Fruit fly (Drosophila melanogaster) whole organism, embryonic: ENCODE measurements around the gene Pp1alpha-96A.

ENCODE experiments used
- Atf3 ChIP-seq: fragments of 200-800 bp; sonication (Bioruptor generic); optimal IDR thresholded peaks from 3 replicates; lab custom pipeline; 2016; ENCODE audit warnings: missing biosample characterization, missing genetic modification characterization
- C15 ChIP-seq: fragments of 200-800 bp; sonication (Bioruptor generic); IDR thresholded peaks from 3 replicates; pipeline ENCODE4 v1.3.6; 2022; ENCODE audit warnings: missing biosample characterization, missing genetic modification characterization
- CG11560 ChIP-seq: fragments of 200-800 bp; sonication (Bioruptor generic); IDR thresholded peaks from 3 replicates; pipeline ENCODE4 v1.3.6; 2022; ENCODE audit warnings: missing biosample characterization, missing genetic modification characterization
- CG12071 ChIP-seq: fragments of 200-800 bp; sonication (Bioruptor generic); optimal IDR thresholded peaks from 3 replicates; lab custom pipeline; 2018; ENCODE audit warnings: missing biosample characterization, mild to moderate bottlenecking, missing genetic modification characterization
- CG12219 ChIP-seq: fragments of 200-800 bp; sonication (Bioruptor generic); optimal IDR thresholded peaks from 3 replicates; lab custom pipeline; 2018; ENCODE audit warnings: missing biosample characterization, mild to moderate bottlenecking, missing genetic modification characterization
- CG12236 ChIP-seq: fragments of 200-800 bp; sonication (Bioruptor generic); optimal IDR thresholded peaks from 2 replicates; lab custom pipeline; 2016; ENCODE audit warnings: missing biosample characterization, missing genetic modification characterization
- CG1233 ChIP-seq: fragments of 200-800 bp; sonication (Bioruptor generic); optimal IDR thresholded peaks from 4 replicates; lab custom pipeline; 2018; ENCODE audit warnings: missing biosample characterization, mild to moderate bottlenecking, missing genetic modification characterization
- CG15696 ChIP-seq: fragments of 200-800 bp; sonication (Bioruptor generic); optimal IDR thresholded peaks from 2 replicates; lab custom pipeline; 2019; ENCODE audit warnings: missing biosample characterization, mild to moderate bottlenecking, missing genetic modification characterization, moderate library complexity
- CG2116 ChIP-seq: fragments of 200-800 bp; sonication (Bioruptor generic); optimal IDR thresholded peaks from 3 replicates; lab custom pipeline; 2018; ENCODE audit warnings: missing biosample characterization, mild to moderate bottlenecking, missing genetic modification characterization
- CG2129 ChIP-seq: fragments of 200-800 bp; sonication (Bioruptor generic); IDR thresholded peaks from 2 replicates; pipeline ENCODE4 v1.3.6; 2022; ENCODE audit warnings: missing biosample characterization, missing genetic modification characterization; ENCODE audit not compliant: partially characterized antibody
- CG8089 ChIP-seq: fragments of 200-800 bp; sonication (Bioruptor generic); optimal IDR thresholded peaks from 3 replicates; lab custom pipeline; 2016; ENCODE audit warnings: missing biosample characterization, missing genetic modification characterization
- CG9876 ChIP-seq: fragments of 200-800 bp; sonication (Bioruptor generic); optimal IDR thresholded peaks from 2 replicates; lab custom pipeline; 2016; ENCODE audit warnings: missing biosample characterization, missing genetic modification characterization
- CTCF ChIP-seq: fragments of 200-800 bp; sonication (Bioruptor generic); optimal IDR thresholded peaks from 2 replicates; lab custom pipeline; 2017; ENCODE audit warnings: missing biosample characterization, mild to moderate bottlenecking, missing genetic modification characterization, moderate library complexity
- D ChIP-seq, 2 experiments: fragments of 200-800 bp in 1 of 2; fragments of >200 bp in 1 of 2; sonication (Bioruptor generic) in 1 of 2; optimal IDR thresholded peaks; 2 replicates in 1 of 2; 3 replicates in 1 of 2; lab custom pipeline; 2017; ENCODE audit warnings: mild to moderate bottlenecking in 1 of 2, missing biosample characterization in 1 of 2, missing genetic modification characterization in 1 of 2, missing genetic modification reagents in 1 of 2
- Dad ChIP-seq: fragments of 200-800 bp; sonication (Bioruptor generic); optimal IDR thresholded peaks from 3 replicates; lab custom pipeline; 2016; ENCODE audit warnings: missing biosample characterization, missing genetic modification characterization
- Dll ChIP-seq: fragments of 200-800 bp; sonication (Bioruptor generic); IDR thresholded peaks from 4 replicates; pipeline ENCODE4 v1.3.6; 2022; ENCODE audit warnings: missing biosample characterization, missing genetic modification characterization; ENCODE audit not compliant: partially characterized antibody
- HLH54F ChIP-seq: fragments of 200-800 bp; sonication (Bioruptor generic); optimal IDR thresholded peaks from 3 replicates; lab custom pipeline; 2016; ENCODE audit warnings: missing biosample characterization, missing genetic modification characterization
- Lhr ChIP-seq: fragments of 200-800 bp; sonication (Bioruptor generic); optimal IDR thresholded peaks from 3 replicates; lab custom pipeline; 2017; ENCODE audit warnings: mild to moderate bottlenecking, missing biosample characterization, missing genetic modification reagents, missing genetic modification characterization
- Neu2 ChIP-seq: fragments of 200-800 bp; sonication (Bioruptor generic); optimal IDR thresholded peaks from 3 replicates; lab custom pipeline; 2016; ENCODE audit warnings: missing biosample characterization, missing genetic modification characterization, borderline replicate concordance
- Oaz ChIP-seq: fragments of 200-800 bp; sonication (Bioruptor generic); IDR thresholded peaks from 2 replicates; pipeline ENCODE4 v1.3.6; 2022; ENCODE audit warnings: missing biosample characterization, missing genetic modification characterization
- Ptx1 ChIP-seq: fragments of 200-800 bp; sonication (Bioruptor generic); IDR thresholded peaks from 2 replicates; pipeline ENCODE4 v1.3.6; 2022; ENCODE audit warnings: missing biosample characterization, missing genetic modification characterization
- Stat92E ChIP-seq, 3 experiments: fragments of >200 bp in 2 of 3; fragments of 200-800 bp in 1 of 3; sonication (Bioruptor generic) in 1 of 3; optimal IDR thresholded peaks; 2 replicates each; lab custom pipeline; 2017 to 2019; ENCODE audit warnings: missing biosample characterization in 3 of 3, missing genetic modification characterization in 3 of 3, mild to moderate bottlenecking in 1 of 3, moderate library complexity in 1 of 3
- Xrp1 ChIP-seq: fragments of 200-800 bp; sonication (Bioruptor generic); IDR thresholded peaks from 2 replicates; pipeline ENCODE4 v1.3.6; 2022; ENCODE audit warnings: missing biosample characterization, missing genetic modification characterization
- YL-1 ChIP-seq: fragments of 200-800 bp; sonication (Bioruptor generic); optimal IDR thresholded peaks from 3 replicates; lab custom pipeline; 2017; ENCODE audit warnings: missing biosample characterization, mild to moderate bottlenecking, missing genetic modification characterization
- ap ChIP-seq: fragments of 200-800 bp; sonication (Bioruptor generic); IDR thresholded peaks from 2 replicates; pipeline ENCODE4 v1.3.6; 2022; ENCODE audit warnings: missing biosample characterization, missing genetic modification characterization
- cas ChIP-seq: fragments of 200-800 bp; sonication (Bioruptor generic); IDR thresholded peaks from 2 replicates; pipeline ENCODE4 v1.3.6; 2022; ENCODE audit warnings: missing biosample characterization, missing genetic modification characterization
- caup ChIP-seq: fragments of 200-800 bp; sonication (Bioruptor generic); optimal IDR thresholded peaks from 3 replicates; lab custom pipeline; 2017; ENCODE audit warnings: missing biosample characterization, mild to moderate bottlenecking, missing genetic modification characterization, moderate library complexity; ENCODE audit not compliant: severe bottlenecking
- esg ChIP-seq: fragments of 200-800 bp; sonication (Bioruptor generic); conservative IDR thresholded peaks from 2 replicates; pipeline ENCODE4 v1.3.6; 2022; ENCODE audit warnings: missing biosample characterization, missing genetic modification characterization
- ewg ChIP-seq: fragments of 200-800 bp; sonication (Bioruptor generic); optimal IDR thresholded peaks from 3 replicates; lab custom pipeline; 2017; ENCODE audit warnings: mild to moderate bottlenecking, missing biosample characterization, missing genetic modification reagents, missing genetic modification characterization
- fd102C ChIP-seq: fragments of 200-800 bp; sonication (Bioruptor generic); optimal IDR thresholded peaks from 2 replicates; lab custom pipeline; 2018; ENCODE audit warnings: missing biosample characterization, mild to moderate bottlenecking, missing genetic modification characterization, moderate library complexity
- fd3F ChIP-seq: fragments of 200-800 bp; sonication (Bioruptor generic); optimal IDR thresholded peaks from 2 replicates; lab custom pipeline; 2018; ENCODE audit warnings: missing biosample characterization, mild to moderate bottlenecking, missing genetic modification characterization, moderate library complexity
- fd96Cb ChIP-seq: fragments of 200-800 bp; sonication (Bioruptor generic); optimal IDR thresholded peaks from 2 replicates; lab custom pipeline; 2018; ENCODE audit warnings: missing biosample characterization, mild to moderate bottlenecking, missing genetic modification characterization, moderate library complexity
- gfzf ChIP-seq: fragments of 200-800 bp; sonication (Bioruptor generic); optimal IDR thresholded peaks from 2 replicates; lab custom pipeline; 2016; ENCODE audit warnings: missing biosample characterization, mild to moderate bottlenecking, missing genetic modification characterization, moderate library complexity
- gsb-n ChIP-seq: fragments of 200-800 bp; sonication (Bioruptor generic); optimal IDR thresholded peaks from 3 replicates; lab custom pipeline; 2018; ENCODE audit warnings: missing biosample characterization, mild to moderate bottlenecking, missing genetic modification characterization
- hkb ChIP-seq, 2 experiments: fragments of 200-800 bp in 1 of 2; fragments of >200 bp in 1 of 2; sonication (Bioruptor generic) in 1 of 2; IDR thresholded peaks in 1 of 2; optimal IDR thresholded peaks in 1 of 2; 2 replicates each; pipeline versions ENCODE4 v1.3.6 to Lab custom; 2017 to 2022; ENCODE audit warnings: missing biosample characterization in 1 of 2, missing genetic modification characterization in 1 of 2
- mam ChIP-seq: fragments of 200-800 bp; sonication (Bioruptor generic); optimal IDR thresholded peaks from 3 replicates; lab custom pipeline; 2016; ENCODE audit warnings: missing biosample characterization, missing genetic modification characterization
- nmo ChIP-seq: fragments of 200-800 bp; sonication (Bioruptor generic); optimal IDR thresholded peaks from 2 replicates; lab custom pipeline; 2018; ENCODE audit warnings: missing biosample characterization, mild to moderate bottlenecking, missing genetic modification characterization, moderate library complexity
- peb ChIP-seq: fragments of 200-800 bp; sonication (Bioruptor generic); IDR thresholded peaks from 2 replicates; pipeline ENCODE4 v1.3.6; 2022; ENCODE audit warnings: missing biosample characterization, missing genetic modification characterization
- phol ChIP-seq: fragments of 200-800 bp; sonication (Bioruptor generic); optimal IDR thresholded peaks from 3 replicates; lab custom pipeline; 2018; ENCODE audit warnings: missing biosample characterization, mild to moderate bottlenecking, missing genetic modification characterization, moderate library complexity
- pros ChIP-seq: fragments of 200-800 bp; sonication (Bioruptor generic); optimal IDR thresholded peaks from 3 replicates; lab custom pipeline; 2019; ENCODE audit warnings: missing biosample characterization, mild to moderate bottlenecking, missing genetic modification characterization, moderate library complexity
- pzg ChIP-seq: fragments of 200-800 bp; sonication (Bioruptor generic); optimal IDR thresholded peaks from 3 replicates; lab custom pipeline; 2018; ENCODE audit warnings: missing biosample characterization, mild to moderate bottlenecking, missing genetic modification characterization, moderate library complexity
- sd ChIP-seq: fragments of 200-800 bp; sonication (Bioruptor generic); optimal IDR thresholded peaks from 3 replicates; lab custom pipeline; 2018; ENCODE audit warnings: missing biosample characterization, mild to moderate bottlenecking, missing genetic modification characterization, moderate library complexity
- slbo ChIP-seq: fragments of 200-800 bp; sonication (Bioruptor generic); IDR thresholded peaks from 2 replicates; pipeline ENCODE4 v1.3.6; 2022; ENCODE audit warnings: missing biosample characterization, missing genetic modification characterization
- slou ChIP-seq: fragments of 200-800 bp; sonication (Bioruptor generic); optimal IDR thresholded peaks from 3 replicates; lab custom pipeline; 2016; ENCODE audit warnings: missing biosample characterization, missing genetic modification characterization
- sob ChIP-seq: fragments of 200-800 bp; sonication (Bioruptor generic); IDR thresholded peaks from 2 replicates; pipeline ENCODE4 v1.3.6; 2022; ENCODE audit warnings: missing biosample characterization, missing genetic modification characterization
- stc ChIP-seq: fragments of 200-800 bp; sonication (Bioruptor generic); IDR thresholded peaks from 2 replicates; pipeline ENCODE4 v1.3.6; 2022; ENCODE audit warnings: missing biosample characterization, missing genetic modification characterization
- sug ChIP-seq: fragments of 200-800 bp; optimal IDR thresholded peaks from 2 replicates; lab custom pipeline; 2019; ENCODE audit warnings: missing biosample characterization, mild to moderate bottlenecking, missing genetic modification characterization, moderate library complexity
- zfh2 ChIP-seq: fragments of 200-800 bp; sonication (Bioruptor generic); optimal IDR thresholded peaks from 2 replicates; lab custom pipeline; 2016; ENCODE audit warnings: missing biosample characterization, missing genetic modification characterization

Gene Pp1alpha-96A

DNA sequence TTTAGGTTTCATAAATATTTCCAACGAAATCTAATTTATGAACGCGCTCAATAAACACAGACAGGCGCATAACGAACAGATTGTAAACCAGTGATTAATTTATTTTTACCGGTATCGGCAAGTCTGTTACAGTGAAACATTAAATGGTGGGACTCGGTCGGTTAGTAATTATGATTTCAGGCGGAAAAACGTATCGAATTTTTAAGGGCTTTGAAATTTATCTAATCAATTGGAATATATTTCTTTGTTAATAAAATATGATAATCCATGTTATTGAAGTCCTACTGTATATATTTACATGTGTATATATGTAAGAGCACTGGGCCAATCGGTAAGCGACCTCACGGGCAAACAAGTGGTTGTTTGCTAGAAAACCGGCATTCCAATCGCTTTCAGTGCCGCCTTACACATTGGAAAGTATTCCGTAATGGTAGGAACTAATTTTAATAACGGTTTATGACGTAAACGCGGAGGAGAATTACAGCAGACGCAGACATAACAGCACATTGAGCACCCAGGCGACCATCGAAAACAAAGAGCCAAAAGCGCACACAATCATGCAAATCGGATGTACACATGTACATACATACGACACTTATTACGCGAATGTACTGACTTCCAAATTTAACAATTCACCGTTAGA is 25.1 kb downstream of the Pp1alpha-96A start (continued):
- peak; percentile 83 for TF ChIP-seq peb (GFP tag; lab: Robert Waterston, UW)
- peak; percentile 91 for TF ChIP-seq sd (tag; lab: Kevin White, UChicago)
- peak; percentile 94 for TF ChIP-seq stc (GFP tag; lab: Robert Waterston, UW)
- TF ChIP-seq Xrp1, result peak; percentile 92
- peak; percentile 93 for TF ChIP-seq esg (GFP tag; lab: Robert Waterston, UW)
- TF ChIP-seq pros, result no peak
- TF ChIP-seq fd96Cb, result peak; percentile 76
- TF ChIP-seq HLH54F (GFP tag; lab: Kevin White, UChicago), result peak; percentile 85
- peak; percentile 92 for TF ChIP-seq caup (GFP tag; lab: Kevin White, UChicago)
- peak; percentile 62 for TF ChIP-seq CG12236 (GFP tag; lab: Kevin White, UChicago)
- no peak for TF ChIP-seq fd102C (GFP tag; lab: Kevin White, UChicago)
- no peak for TF ChIP-seq Stat92E (GFP tag; optimal IDR thresholded peaks at IDR 0.05; lab: Kevin White, UChicago)
- TF ChIP-seq CG12219 (GFP tag; lab: Kevin White, UChicago), result peak; percentile 93
- TF ChIP-seq Lhr (GFP tag; lab: Kevin White, UChicago), result no peak
- no peak for TF ChIP-seq D (optimal IDR thresholded peaks at IDR 0.05; lab: Kevin White, UChicago)
- TF ChIP-seq D (GFP tag; optimal IDR thresholded peaks at IDR 0.05; lab: Kevin White, UChicago), result peak; percentile 46
- no peak for TF ChIP-seq gsb-n (tag; lab: Kevin White, UChicago)
- peak; percentile 51 for TF ChIP-seq slou
- TF ChIP-seq mam (GFP tag; lab: Kevin White, UChicago), result peak; percentile 94
- TF ChIP-seq slbo (GFP tag; lab: Robert Waterston, UW), result peak; percentile 98
- TF ChIP-seq Dad (GFP tag; lab: Kevin White, UChicago), result peak; percentile 89
- peak; percentile 97 for TF ChIP-seq fd3F (GFP tag; lab: Kevin White, UChicago)
- peak; percentile 53 for TF ChIP-seq CG15696 (tag; lab: Kevin White, UChicago)
- peak; percentile 57 for TF ChIP-seq CG2116 (GFP tag; lab: Kevin White, UChicago)
- TF ChIP-seq cas (GFP tag; lab: Robert Waterston, UW), result peak; percentile 93
- no peak for TF ChIP-seq CG2129 (GFP tag; lab: Robert Waterston, UW)
- TF ChIP-seq zfh2, result peak; percentile 86
- peak; percentile 82 for TF ChIP-seq CG12071 (GFP tag; lab: Kevin White, UChicago)
- peak; percentile 93 for TF ChIP-seq C15 (GFP tag; lab: Robert Waterston, UW)
- peak; percentile 92 for TF ChIP-seq Oaz (GFP tag; lab: Robert Waterston, UW)
- no peak for TF ChIP-seq Neu2
- TF ChIP-seq pzg, result peak; percentile 4
- TF ChIP-seq CG1233 (GFP tag; lab: Kevin White, UChicago), result peak; percentile 89
- peak; percentile 30 for TF ChIP-seq CTCF (GFP tag; lab: Kevin White, UChicago)
- no peak for TF ChIP-seq gfzf (GFP tag; lab: Kevin White, UChicago)
- TF ChIP-seq sug (tag; lab: Kevin White, UChicago), result peak; percentile 96
- TF ChIP-seq hkb (optimal IDR thresholded peaks at IDR 0.05; lab: Kevin White, UChicago), result no peak
- peak; percentile 95 for TF ChIP-seq hkb (GFP tag; IDR thresholded peaks at IDR 0.05; lab: Robert Waterston, UW)
- peak; percentile 82 for TF ChIP-seq phol
- peak; percentile 57 for TF ChIP-seq YL-1 (GFP tag; lab: Kevin White, UChicago)
- peak; percentile 75; the same call in 2 of the 3 replicates for TF ChIP-seq CG11560 (tag; lab: Robert Waterston, UW)
- peak; percentile 80 for TF ChIP-seq ewg
- TF ChIP-seq CG9876 (GFP tag; lab: Kevin White, UChicago), result peak; percentile 34
- TF ChIP-seq Ptx1 (GFP tag; lab: Robert Waterston, UW), result peak; percentile 94
- TF ChIP-seq sob, result peak; percentile 97
- TF ChIP-seq Dll (GFP tag; lab: Robert Waterston, UW), result no peak
- TF ChIP-seq nmo, result peak; percentile 92
- peak; percentile 77 for TF ChIP-seq Atf3
- TF ChIP-seq CG8089 (GFP tag; lab: Kevin White, UChicago), result peak; percentile 80
- TF ChIP-seq ap (GFP tag; lab: Robert Waterston, UW), result peak; percentile 91
